Worm (Caenorhabditis elegans) whole organism, early embryonic: ENCODE measurements around the gene T26G10.3.

Experiments
- aly-1 ChIP-seq: sonication (generic microtip); optimal IDR thresholded peaks from 2 replicates; lab custom pipeline; 2016; ENCODE audit warnings: missing genetic modification characterization, missing compliant biosample characterization
- ama-1 ChIP-seq: fragments of 150-350 bp; optimal IDR thresholded peaks from 2 replicates; lab custom pipeline; 2014
- ceh-13 ChIP-seq: fragments of 200-800 bp; sonication (Bioruptor generic); optimal IDR thresholded peaks from 2 replicates; lab custom pipeline; 2018; ENCODE audit warnings: mild to moderate bottlenecking, missing genetic modification characterization, missing compliant biosample characterization
- ceh-36 ChIP-seq: sonication (generic microtip); optimal IDR thresholded peaks from 2 replicates; lab custom pipeline; 2016; ENCODE audit warnings: missing genetic modification characterization, inconsistent platforms, missing compliant biosample characterization
- ets-7 ChIP-seq: sonication (generic microtip); optimal IDR thresholded peaks from 2 replicates; lab custom pipeline; 2016; ENCODE audit warnings: missing genotype, missing genetic modification characterization, missing compliant biosample characterization
- flt-1 ChIP-seq: fragments of 200-800 bp; sonication (Bioruptor generic); IDR thresholded peaks from 2 replicates; pipeline ENCODE4 v1.3.6; 2022; ENCODE audit warnings: missing genetic modification characterization, missing compliant biosample characterization
- hmbx-1 ChIP-seq: sonication (generic microtip); optimal IDR thresholded peaks from 2 replicates; lab custom pipeline; 2016; ENCODE audit warnings: mild to moderate bottlenecking, missing genetic modification characterization, missing compliant biosample characterization
- pes-1 ChIP-seq: fragments of 200-800 bp; sonication (Bioruptor generic); IDR thresholded peaks from 2 replicates; pipeline ENCODE4 v1.3.6; 2022; ENCODE audit warnings: missing genetic modification reagents, missing genetic modification characterization, missing compliant biosample characterization
- tbx-11 ChIP-seq: fragments of 200-800 bp; sonication (Bioruptor generic); IDR thresholded peaks from 2 replicates; pipeline ENCODE4 v1.3.6; 2022; ENCODE audit warnings: missing genetic modification characterization, missing compliant biosample characterization
- tra-4 ChIP-seq: sonication (generic microtip); optimal IDR thresholded peaks from 2 replicates; lab custom pipeline; 2017; ENCODE audit warnings: missing genetic modification characterization, missing compliant biosample characterization

DNA sequence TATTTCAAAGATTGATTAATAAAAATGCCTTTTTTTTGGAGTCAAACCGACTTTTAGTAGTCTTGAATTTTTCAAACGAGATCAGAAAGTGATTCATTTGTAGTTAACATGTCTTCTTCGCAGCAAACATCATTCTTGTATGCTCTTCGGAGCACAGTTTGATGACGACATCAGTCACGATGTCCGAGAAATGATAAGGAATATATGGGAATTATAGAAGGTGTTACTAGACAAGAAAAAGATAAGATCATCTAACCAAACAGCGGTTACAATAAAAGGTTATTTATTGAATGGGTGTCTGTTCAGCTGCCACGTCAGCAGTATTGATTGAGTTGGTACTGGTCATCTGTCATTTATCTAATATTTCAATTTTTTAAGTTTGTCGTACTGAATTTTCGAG is 46.9 kb downstream of the T26G10.3 start:
- TF ChIP-seq hmbx-1 (no peak), ceh-13 (no peak), ets-7 (tag; lab: Kevin White, UChicago) (no peak), aly-1 (tag; lab: Kevin White, UChicago) (no peak), ama-1 (no peak), ceh-36 (tag; lab: Kevin White, UChicago) (no peak), flt-1 (no peak), pes-1 (GFP tag; lab: Robert Waterston, UW) (no peak), tbx-11 (GFP tag; lab: Robert Waterston, UW) (no peak), tra-4 (tag; lab: Kevin White, UChicago) (no peak)
